Worm (Caenorhabditis elegans) whole organism, L3 larva: ENCODE measurements around the gene C49F8.3.
A peak's percentile ranks its signal among the peaks of the same experiment; 100 is the strongest.

Source experiments
- R02D3.7 ChIP-seq: fragments of 150-350 bp; optimal IDR thresholded peaks from 2 replicates; lab custom pipeline; 2014; ENCODE audit warnings: missing biosample characterization, missing genetic modification characterization
- ZK546.5 ChIP-seq: sonication (generic microtip); optimal IDR thresholded peaks from 2 replicates; lab custom pipeline; 2017; ENCODE audit warnings: missing biosample characterization, missing genetic modification characterization
- aly-2 ChIP-seq: fragments of 150-350 bp; optimal IDR thresholded peaks from 2 replicates; lab custom pipeline; 2014; ENCODE audit warnings: missing biosample characterization, missing genetic modification characterization
- ceh-16 ChIP-seq: sonication (generic microtip); optimal IDR thresholded peaks from 2 replicates; lab custom pipeline; 2017; ENCODE audit warnings: missing biosample characterization, missing genetic modification characterization
- ceh-82 ChIP-seq: fragments of 150-350 bp; optimal IDR thresholded peaks from 2 replicates; lab custom pipeline; 2014; ENCODE audit warnings: missing biosample characterization, missing genetic modification characterization
- ceh-9 ChIP-seq: sonication (generic microtip); optimal IDR thresholded peaks from 2 replicates; lab custom pipeline; 2018; ENCODE audit warnings: missing biosample characterization, missing genetic modification characterization
- daf-12 ChIP-seq: fragments of 150-350 bp; optimal IDR thresholded peaks from 2 replicates; lab custom pipeline; 2014; ENCODE audit warnings: missing biosample characterization, missing genetic modification reagents, missing genetic modification characterization
- egl-27 ChIP-seq: sonication (generic microtip); optimal IDR thresholded peaks from 4 replicates; lab custom pipeline; 2017; ENCODE audit warnings: missing biosample characterization, missing genetic modification reagents, missing genetic modification characterization
- elt-1 ChIP-seq: fragments of 150-350 bp; optimal IDR thresholded peaks from 2 replicates; lab custom pipeline; 2014; ENCODE audit warnings: missing biosample characterization, missing genetic modification characterization
- elt-2 ChIP-seq: sonication (generic microtip); optimal IDR thresholded peaks from 2 replicates; lab custom pipeline; 2016; ENCODE audit warnings: missing genetic modification reagents, mild to moderate bottlenecking, missing genetic modification characterization, missing compliant biosample characterization
- elt-3 ChIP-seq, 3 experiments: fragments of 150-350 bp in 1 of 3; sonication (generic microtip) in 2 of 3; optimal IDR thresholded peaks; 2 replicates in 2 of 3; 4 replicates in 1 of 3; lab custom pipeline; 2014 to 2017; ENCODE audit warnings: missing biosample characterization in 3 of 3, missing genetic modification characterization in 3 of 3
- eor-1 ChIP-seq, 2 experiments: fragments of 150-350 bp; optimal IDR thresholded peaks; 2 replicates each; lab custom pipeline; 2014 to 2018; ENCODE audit warnings: missing biosample characterization in 2 of 2, missing genetic modification characterization in 2 of 2
- fkh-10 ChIP-seq: sonication (generic microtip); optimal IDR thresholded peaks from 2 replicates; lab custom pipeline; 2017; ENCODE audit warnings: missing biosample characterization, missing genetic modification reagents, missing genetic modification characterization
- hmg-11 ChIP-seq: sonication (generic microtip); optimal IDR thresholded peaks from 2 replicates; lab custom pipeline; 2016; ENCODE audit warnings: missing genetic modification characterization, missing compliant biosample characterization
- jun-1 ChIP-seq: fragments of 150-350 bp; optimal IDR thresholded peaks from 2 replicates; lab custom pipeline; 2014; ENCODE audit warnings: missing biosample characterization, missing genetic modification reagents, missing genetic modification characterization
- lin-15B ChIP-seq: fragments of 150-350 bp; optimal IDR thresholded peaks from 2 replicates; lab custom pipeline; 2014; ENCODE audit warnings: missing biosample characterization, missing genetic modification characterization
- lin-39 ChIP-seq: fragments of 150-350 bp; optimal IDR thresholded peaks from 2 replicates; lab custom pipeline; 2018; ENCODE audit warnings: missing biosample characterization, missing genetic modification reagents, missing genetic modification characterization
- mdl-1 ChIP-seq: fragments of 150-350 bp; optimal IDR thresholded peaks from 2 replicates; lab custom pipeline; 2014; ENCODE audit warnings: missing biosample characterization, missing genetic modification characterization
- mml-1 ChIP-seq: fragments of 150-350 bp; sonication (generic microtip); optimal IDR thresholded peaks from 3 replicates; lab custom pipeline; 2014; ENCODE audit warnings: missing biosample characterization, missing genetic modification characterization
- nfya-1 ChIP-seq: sonication (generic microtip); optimal IDR thresholded peaks from 2 replicates; lab custom pipeline; 2017; ENCODE audit warnings: missing genetic modification characterization, mild to moderate bottlenecking, missing compliant biosample characterization, antibody characterized with exemption, moderate library complexity; ENCODE audit not compliant: insufficient read depth
- nhr-23 ChIP-seq: fragments of 150-350 bp; optimal IDR thresholded peaks from 2 replicates; lab custom pipeline; 2014; ENCODE audit warnings: missing biosample characterization, missing genetic modification reagents, missing genetic modification characterization
- nhr-237 ChIP-seq: fragments of 150-350 bp; optimal IDR thresholded peaks from 2 replicates; lab custom pipeline; 2014; ENCODE audit warnings: missing biosample characterization, missing genetic modification characterization
- nhr-28 ChIP-seq: fragments of 150-350 bp; optimal IDR thresholded peaks from 2 replicates; lab custom pipeline; 2014; ENCODE audit warnings: missing biosample characterization, missing genetic modification characterization
- nhr-76 ChIP-seq: fragments of 150-350 bp; sonication (generic microtip); optimal IDR thresholded peaks from 5 replicates; lab custom pipeline; 2014; ENCODE audit warnings: missing biosample characterization, missing genetic modification characterization
- pha-4 ChIP-seq: fragments of 150-350 bp; optimal IDR thresholded peaks from 2 replicates; lab custom pipeline; 2014; ENCODE audit warnings: missing biosample characterization, missing genetic modification reagents, missing genetic modification characterization
- pqm-1 ChIP-seq: fragments of 150-350 bp; optimal IDR thresholded peaks from 2 replicates; lab custom pipeline; 2017; ENCODE audit warnings: missing biosample characterization, missing genetic modification characterization, inconsistent platforms
- skn-1 ChIP-seq: fragments of 150-350 bp; optimal IDR thresholded peaks from 2 replicates; lab custom pipeline; 2014; ENCODE audit warnings: missing biosample characterization, missing genetic modification characterization
- snpc-4 ChIP-seq: fragments of 150-350 bp; optimal IDR thresholded peaks from 2 replicates; lab custom pipeline; 2014; ENCODE audit warnings: missing biosample characterization, missing genetic modification characterization
- tbx-2 ChIP-seq: sonication (generic microtip); optimal IDR thresholded peaks from 2 replicates; lab custom pipeline; 2016; ENCODE audit warnings: mild to moderate bottlenecking, missing genetic modification characterization, missing compliant biosample characterization
- unc-39 ChIP-seq: sonication (generic microtip); optimal IDR thresholded peaks from 4 replicates; lab custom pipeline; 2017; ENCODE audit warnings: missing biosample characterization, missing genetic modification characterization

Gene C49F8.3

DNA sequence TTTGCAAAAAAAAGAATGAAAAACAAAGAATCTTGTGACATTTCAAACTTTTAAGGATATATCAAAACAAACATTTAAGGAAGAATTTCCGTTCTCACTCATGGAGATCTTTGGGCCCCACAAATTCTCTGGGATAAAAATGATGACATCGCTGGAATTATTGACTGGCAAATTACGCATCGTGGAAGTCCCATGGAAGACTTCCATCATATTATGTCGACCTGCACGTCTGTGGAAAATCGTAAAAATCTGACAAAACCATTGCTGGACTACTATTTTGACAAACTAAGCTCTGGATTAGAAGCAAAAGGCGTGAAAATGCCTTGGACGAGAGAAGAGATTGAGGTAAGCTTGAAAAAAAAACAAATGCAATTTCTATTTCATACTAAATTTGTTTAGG is 30.1 kb upstream of the C49F8.3 start:
- no peak for TF ChIP-seq snpc-4 (tag; lab: Kevin White, UChicago)
- TF ChIP-seq lin-15B (tag; lab: Kevin White, UChicago): no peak
- no peak for TF ChIP-seq ceh-9 (tag; lab: Kevin White, UChicago)
- no peak for TF ChIP-seq nfya-1 (tag; lab: Kevin White, UChicago)
- TF ChIP-seq elt-1: no peak
- no peak for TF ChIP-seq ZK546.5
- TF ChIP-seq eor-1 (tag; optimal IDR thresholded peaks at IDR 0.05; lab: Kevin White, UChicago): no peak
- TF ChIP-seq mdl-1 (tag; lab: Kevin White, UChicago): no peak
- no peak for TF ChIP-seq pha-4
- no peak for TF ChIP-seq nhr-23
- no peak for TF ChIP-seq ceh-82 (tag; lab: Kevin White, UChicago)
- no peak for TF ChIP-seq tbx-2 (tag; lab: Kevin White, UChicago)
- TF ChIP-seq skn-1 (tag; lab: Kevin White, UChicago): no peak
- TF ChIP-seq elt-3 (tag; optimal IDR thresholded peaks at IDR 0.05; lab: Kevin White, UChicago): no peak
- TF ChIP-seq daf-12: no peak
- no peak for TF ChIP-seq mml-1 (tag; lab: Kevin White, UChicago)
- TF ChIP-seq R02D3.7: no peak
- TF ChIP-seq nhr-76 (tag; lab: Kevin White, UChicago): no peak

DNA sequence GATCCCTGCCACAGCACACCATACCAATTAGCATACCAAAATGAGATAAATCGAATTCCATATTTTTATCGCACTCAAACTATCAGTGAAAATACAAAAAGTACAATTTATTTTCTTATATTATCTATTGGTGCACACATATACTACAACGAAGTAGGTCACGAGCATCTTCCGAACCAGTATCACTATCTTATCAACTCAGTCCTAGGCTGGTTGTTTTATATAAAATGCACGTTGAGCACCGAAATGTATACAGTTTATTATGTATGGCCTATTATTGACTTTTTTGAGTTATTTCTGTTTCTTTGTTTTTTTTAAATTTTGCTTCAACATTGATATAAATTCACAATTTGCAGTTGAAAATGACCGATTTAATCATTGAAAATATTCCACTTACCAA is 28.4 kb upstream of the C49F8.3 start, which contains the start of gene C29F7.2:
Gene C29F7.2, plus strand, starts transcription at position 357 of the 400 bp plus-strand sequence.
- TF ChIP-seq pha-4 (peak; percentile 64), pqm-1 (tag; lab: Kevin White, UChicago) (peak; percentile 95), aly-2 (tag; lab: Kevin White, UChicago) (no peak), fkh-10 (GFP tag; lab: Kevin White, UChicago) (no peak), elt-2 (tag; lab: Kevin White, UChicago) (peak; percentile 94), R02D3.7 (no peak), jun-1 (tag; lab: Kevin White, UChicago) (peak; percentile 31)

DNA sequence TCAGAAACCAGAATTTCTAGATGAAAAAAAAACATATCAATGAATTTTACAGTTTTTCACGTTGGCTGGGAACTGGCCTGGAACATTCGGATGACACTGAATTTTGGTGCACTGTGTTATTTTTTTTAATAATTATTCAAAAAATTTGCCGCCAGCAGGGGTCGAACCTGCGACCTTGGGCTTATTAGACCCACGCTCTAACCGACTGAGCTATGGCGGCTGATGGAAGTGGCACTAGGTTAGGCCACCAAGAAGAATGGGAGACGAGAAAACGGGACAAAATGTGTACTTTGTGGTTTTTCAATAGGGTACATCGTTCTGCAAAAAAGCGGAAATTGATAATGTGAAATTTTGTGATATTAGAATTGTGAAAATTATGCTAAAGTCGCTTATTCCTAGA is 27.6 kb upstream of the C49F8.3 start:
- TF ChIP-seq egl-27 (tag; lab: Kevin White, UChicago): no peak
- TF ChIP-seq lin-39: peak; percentile 41
- TF ChIP-seq hmg-11 (tag; lab: Kevin White, UChicago): peak; percentile 67
- TF ChIP-seq pha-4: peak; percentile 69
- TF ChIP-seq pqm-1 (tag; lab: Kevin White, UChicago): peak; percentile 41
- no peak for TF ChIP-seq nhr-28 (tag; lab: Kevin White, UChicago)
- peak; percentile 43 for TF ChIP-seq elt-2 (tag; lab: Kevin White, UChicago)
- TF ChIP-seq nhr-23: peak; percentile 6
- TF ChIP-seq, all 47 proteins: peak for 6

DNA sequence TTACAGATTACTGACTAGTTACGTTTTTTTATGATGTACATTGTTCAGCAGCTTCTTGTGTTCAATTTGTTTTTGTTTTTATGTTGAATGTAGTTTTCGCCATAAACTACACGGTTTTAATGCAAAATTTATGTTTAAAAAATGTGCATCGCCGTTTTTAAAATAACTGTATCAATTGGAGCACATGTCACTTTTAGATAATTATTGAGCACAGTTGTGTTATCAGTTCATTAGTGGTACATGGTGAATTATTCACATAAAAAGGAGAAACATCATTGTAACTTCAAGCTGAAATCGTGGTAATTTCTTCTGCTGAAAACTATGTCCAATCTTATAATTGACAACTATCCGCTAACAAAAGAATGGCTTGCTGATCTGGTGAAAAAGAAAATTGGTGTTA is 25.0 kb upstream of the C49F8.3 start:
- TF ChIP-seq elt-2 (tag; lab: Kevin White, UChicago): peak; percentile 70
- TF ChIP-seq lin-39: no peak
- TF ChIP-seq, all 47 proteins: peak for 1

DNA sequence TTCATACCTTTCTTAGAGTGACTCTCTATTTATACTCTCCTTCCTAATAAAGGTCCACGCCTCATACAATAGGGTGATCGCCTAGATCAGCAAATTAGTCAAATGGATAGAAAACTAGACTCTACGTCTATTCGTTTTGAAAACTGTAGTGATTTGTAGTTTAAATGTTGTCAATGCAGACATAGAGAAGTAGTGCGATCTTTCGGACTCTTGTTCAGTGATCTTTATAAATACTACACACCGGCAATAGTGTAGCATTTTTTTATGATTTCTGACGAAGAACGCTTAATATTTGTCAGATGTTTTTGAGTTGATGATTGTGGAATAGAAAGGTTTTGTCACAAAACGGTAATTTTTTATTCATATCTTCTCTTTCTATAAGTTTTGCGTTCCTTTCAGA is 24.0 kb upstream of the C49F8.3 start:
- TF ChIP-seq nhr-237 (tag; lab: Kevin White, UChicago): no peak
- peak; percentile 4 for TF ChIP-seq elt-2 (tag; lab: Kevin White, UChicago)

DNA sequence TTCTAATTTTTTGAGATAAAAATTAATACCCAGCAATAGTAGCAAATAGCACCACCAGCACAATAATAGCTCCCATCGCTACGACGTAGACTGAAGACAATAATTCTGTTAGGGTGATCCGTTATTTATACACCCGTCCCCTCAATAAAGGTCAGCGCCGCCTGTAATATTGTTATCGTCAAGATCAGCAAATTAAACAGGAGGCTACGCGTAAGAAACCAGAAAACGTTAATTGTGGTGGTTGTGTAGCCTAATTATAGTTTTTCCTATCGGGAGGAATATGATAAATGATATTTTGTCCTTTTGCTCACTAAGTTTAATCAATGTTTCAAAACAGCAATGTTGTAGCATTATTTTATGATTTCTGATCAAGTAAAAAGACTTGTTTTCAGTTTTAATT is 22.2 kb upstream of the C49F8.3 start, which contains the start of the genes cyp-13B1 and C29F7.1:
Gene cyp-13B1, minus strand, starts transcription at position 101 of the 400 bp plus-strand sequence.
Gene C29F7.1, plus strand, starts transcription at position 394 of the 400 bp plus-strand sequence.
- TF ChIP-seq pqm-1 (tag; lab: Kevin White, UChicago): peak; percentile 50
- TF ChIP-seq mml-1 (tag; lab: Kevin White, UChicago): no peak
- no peak for TF ChIP-seq ceh-16 (tag; lab: Kevin White, UChicago)
- peak; percentile 47 for TF ChIP-seq elt-2 (tag; lab: Kevin White, UChicago)

DNA sequence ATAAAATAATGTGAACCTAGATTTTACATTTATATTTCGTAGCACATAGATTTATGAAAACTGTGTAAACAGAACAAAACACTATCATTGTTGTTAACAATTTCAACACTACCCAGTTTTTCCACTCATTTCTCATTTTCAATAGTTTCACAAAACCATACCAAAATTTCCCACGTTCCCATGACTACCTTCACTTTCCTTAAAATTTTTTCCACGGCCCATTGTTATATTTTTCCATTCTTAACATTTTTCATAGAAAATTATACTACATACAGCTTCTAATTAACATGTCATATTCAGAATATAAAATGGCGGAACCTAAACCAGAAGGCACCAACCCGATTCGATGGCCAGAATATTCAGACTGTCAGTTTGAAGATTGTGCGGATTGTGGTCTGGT is 14.4 kb upstream of the C49F8.3 start, which contains the start of gene F02C12.1:
Gene F02C12.1, plus strand, starts transcription at position 301 of the 400 bp plus-strand sequence.
- TF ChIP-seq eor-1 (tag; optimal IDR thresholded peaks at IDR 0.05; lab: Kevin White, UChicago) (no peak), fkh-10 (GFP tag; lab: Kevin White, UChicago) (no peak), unc-39 (tag; lab: Kevin White, UChicago) (no peak), nhr-23 (no peak), nhr-237 (tag; lab: Kevin White, UChicago) (no peak)
